Worm (Caenorhabditis elegans): Measurements from ENCODE around the gene F09E10.6.

The F09E10.6 gene

ce11 chrX:1489574-1489973 lies 7.9 kb downstream of the F09E10.6 start:
- TF ChIP-seq sem-2 (GFP tag; optimal IDR thresholded peaks at IDR 0.05): no peak
- TF ChIP-seq nhr-76 (tag; optimal IDR thresholded peaks at IDR 0.05): no peak
- TF ChIP-seq snpc-4 (tag; optimal IDR thresholded peaks at IDR 0.05): no peak
- no peak for TF ChIP-seq zip-8 (tag; optimal IDR thresholded peaks at IDR 0.05)
- TF ChIP-seq ham-2 (GFP tag; optimal IDR thresholded peaks at IDR 0.05): no peak
- no peak for TF ChIP-seq nhr-237 (tag; optimal IDR thresholded peaks at IDR 0.05)
- no peak for TF ChIP-seq blmp-1 (tag; optimal IDR thresholded peaks at IDR 0.05)
- no peak for TF ChIP-seq hlh-1 (tag; optimal IDR thresholded peaks at IDR 0.05)
- TF ChIP-seq lin-32 (GFP tag; optimal IDR thresholded peaks at IDR 0.05): no peak
- no peak for TF ChIP-seq tbx-8 (GFP tag; optimal IDR thresholded peaks at IDR 0.05)
- no peak for TF ChIP-seq bed-3 (GFP tag; optimal IDR thresholded peaks at IDR 0.05)
- TF ChIP-seq nhr-12 (tag; optimal IDR thresholded peaks at IDR 0.05): no peak
- no peak for TF ChIP-seq elt-3 (tag; optimal IDR thresholded peaks at IDR 0.05)

DNA sequence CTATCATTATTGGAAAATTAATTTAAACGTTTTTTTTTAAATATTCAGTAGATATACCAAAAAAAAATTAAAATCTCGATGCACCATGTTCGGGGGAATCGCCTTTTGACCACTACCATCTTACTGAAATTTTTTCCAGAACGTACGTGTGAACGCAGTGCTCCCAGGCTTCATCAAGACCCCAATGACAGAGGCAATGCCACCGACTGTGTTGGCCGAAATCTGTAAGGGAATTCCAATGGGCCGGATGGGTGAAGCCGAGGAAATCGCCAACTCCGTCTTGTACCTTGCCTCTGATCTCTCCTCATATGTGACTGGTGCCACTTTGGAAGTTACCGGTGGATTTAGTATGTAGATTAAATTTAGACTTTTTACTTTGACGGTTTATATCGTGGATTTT lies 8.7 kb downstream of the F09E10.6 start:
- TF ChIP-seq mep-1 (tag; optimal IDR thresholded peaks at IDR 0.05): no peak
- no peak for TF ChIP-seq snpc-4 (tag; optimal IDR thresholded peaks at IDR 0.05)
- TF ChIP-seq ceh-39 (tag; optimal IDR thresholded peaks at IDR 0.05): no peak
- no peak for TF ChIP-seq sptf-1 (tag; optimal IDR thresholded peaks at IDR 0.05)

- TF ChIP-seq blmp-1 (tag; optimal IDR thresholded peaks at IDR 0.05) (no peak), cnd-1 (tag; optimal IDR thresholded peaks at IDR 0.05) (no peak), lin-13 (tag; optimal IDR thresholded peaks at IDR 0.05) (no peak), nhr-76 (tag; optimal IDR thresholded peaks at IDR 0.05) (no peak), unc-62 (GFP tag; optimal IDR thresholded peaks at IDR 0.05) (no peak), lsy-2 (tag; optimal IDR thresholded peaks at IDR 0.05) (no peak), bed-3 (GFP tag; optimal IDR thresholded peaks at IDR 0.05) (no peak), flh-1 (GFP tag; optimal IDR thresholded peaks at IDR 0.05) (no peak), ceh-43 (GFP tag; optimal IDR thresholded peaks at IDR 0.05) (no peak), drap-1 (GFP tag; optimal IDR thresholded peaks at IDR 0.05) (no peak), ztf-11 (tag; optimal IDR thresholded peaks at IDR 0.05) (no peak), mep-1 (tag; optimal IDR thresholded peaks at IDR 0.05) (no peak), unc-39 (tag; optimal IDR thresholded peaks at IDR 0.05) (no peak), M03D4.4 (tag; optimal IDR thresholded peaks at IDR 0.05) (no peak), nhr-12 (tag; optimal IDR thresholded peaks at IDR 0.05) (no peak)
These were observed 10.4 kb downstream of the F09E10.6 start for ce11 chrX:1487096-1487495.

- TF ChIP-seq unc-39 (tag; optimal IDR thresholded peaks at IDR 0.05) (no peak), nhr-28 (tag; optimal IDR thresholded peaks at IDR 0.05) (no peak), zip-8 (tag; optimal IDR thresholded peaks at IDR 0.05) (peak; percentile 55), nhr-237 (tag; optimal IDR thresholded peaks at IDR 0.05) (peak; percentile 19), ztf-11 (tag; optimal IDR thresholded peaks at IDR 0.05) (no peak), elt-1 (tag; optimal IDR thresholded peaks at IDR 0.05; ENCODE audit: borderline replicate concordance, insufficient read depth) (no peak), unc-120 (tag; optimal IDR thresholded peaks at IDR 0.05; ENCODE audit: poor library complexity, severe bottlenecking) (no peak), pha-4 (tag; optimal IDR thresholded peaks at IDR 0.05) (peak; percentile 63), hlh-1 (tag; optimal IDR thresholded peaks at IDR 0.05) (peak; percentile 64), lsy-2 (tag; optimal IDR thresholded peaks at IDR 0.05) (peak; percentile 21), unc-62 (GFP tag; optimal IDR thresholded peaks at IDR 0.05) (peak; percentile 56), flh-1 (GFP tag; optimal IDR thresholded peaks at IDR 0.05) (no peak), ham-2 (GFP tag; optimal IDR thresholded peaks at IDR 0.05) (no peak), nhr-12 (tag; optimal IDR thresholded peaks at IDR 0.05) (no peak), sem-2 (GFP tag; optimal IDR thresholded peaks at IDR 0.05) (no peak), lin-13 (tag; optimal IDR thresholded peaks at IDR 0.05) (no peak), snpc-4 (tag; optimal IDR thresholded peaks at IDR 0.05) (no peak), bed-3 (GFP tag; optimal IDR thresholded peaks at IDR 0.05) (no peak), ceh-83 (GFP tag; optimal IDR thresholded peaks at IDR 0.05) (no peak), mep-1 (tag; optimal IDR thresholded peaks at IDR 0.05) (peak; percentile 27)
These were observed 11.3 kb downstream of the F09E10.6 start, which contains the start of the genes D1005.10 and dhs-25 for ce11 chrX:1486135-1486648. TSS of gene D1005.10 (minus strand) at chrX:1486185. TSS of gene dhs-25 (plus strand) at chrX:1486532.

DNA sequence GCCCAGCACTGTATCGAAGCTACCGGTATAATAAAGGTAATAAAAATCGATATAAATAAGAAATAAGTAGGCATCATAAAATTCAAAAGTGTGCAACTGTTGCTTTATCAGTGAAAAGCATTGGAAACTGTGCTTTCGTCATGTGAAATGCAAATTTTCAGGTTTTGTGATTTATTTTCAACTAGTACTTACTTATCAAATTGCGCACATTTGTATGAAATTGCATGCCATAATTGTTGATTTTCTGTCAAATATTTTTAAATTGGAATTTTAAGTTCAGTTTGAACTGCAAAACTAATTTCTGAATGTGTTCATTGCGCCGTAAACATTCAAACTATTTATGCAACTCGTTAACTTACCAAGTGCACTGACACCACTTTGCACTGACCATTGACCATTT lies 11.8 kb downstream of the F09E10.6 start, which contains the start of gene D1005.4:
Gene D1005.4, minus strand, starts transcription at position 101 of the 400 bp plus-strand sequence.
- TF ChIP-seq flh-1 (GFP tag; optimal IDR thresholded peaks at IDR 0.05): no peak
- TF ChIP-seq nhr-237 (tag; optimal IDR thresholded peaks at IDR 0.05): no peak
- TF ChIP-seq mab-5 (tag; optimal IDR thresholded peaks at IDR 0.05): no peak
- no peak for TF ChIP-seq drap-1 (GFP tag; optimal IDR thresholded peaks at IDR 0.05)
- no peak for TF ChIP-seq bed-3 (GFP tag; optimal IDR thresholded peaks at IDR 0.05)
- TF ChIP-seq M03D4.4 (tag; optimal IDR thresholded peaks at IDR 0.05): no peak
- TF ChIP-seq unc-120 (tag; optimal IDR thresholded peaks at IDR 0.05; ENCODE audit: poor library complexity, severe bottlenecking): no peak
- no peak for TF ChIP-seq elt-1 (tag; optimal IDR thresholded peaks at IDR 0.05; ENCODE audit: borderline replicate concordance, insufficient read depth)
- TF ChIP-seq mls-2 (tag; optimal IDR thresholded peaks at IDR 0.05): no peak
- no peak for TF ChIP-seq ceh-83 (GFP tag; optimal IDR thresholded peaks at IDR 0.05)
- TF ChIP-seq hlh-1 (tag; optimal IDR thresholded peaks at IDR 0.05): no peak
- no peak for TF ChIP-seq ham-2 (GFP tag; optimal IDR thresholded peaks at IDR 0.05)
- no peak for TF ChIP-seq elt-3 (tag; optimal IDR thresholded peaks at IDR 0.05)
- TF ChIP-seq ceh-43 (GFP tag; optimal IDR thresholded peaks at IDR 0.05): no peak
- no peak for TF ChIP-seq nhr-2 (tag; optimal IDR thresholded peaks at IDR 0.05)
- TF ChIP-seq snpc-4 (tag; optimal IDR thresholded peaks at IDR 0.05): no peak
- no peak for TF ChIP-seq zip-8 (tag; optimal IDR thresholded peaks at IDR 0.05)
- no peak for TF ChIP-seq ceh-39 (tag; optimal IDR thresholded peaks at IDR 0.05)
